Worm (Caenorhabditis elegans) whole organism, late embryonic: ENCODE results near the gene Y53C12A.11.

Source experiments
- ama-1 ChIP-seq: fragments of 150-350 bp; optimal IDR thresholded peaks from 2 replicates; lab custom pipeline; 2014
- ceh-14 ChIP-seq: sonication (generic microtip); optimal IDR thresholded peaks from 2 replicates; lab custom pipeline; 2016; ENCODE audit warnings: missing genotype, missing genetic modification characterization, missing compliant biosample characterization
- ceh-24 ChIP-seq: sonication (generic microtip); optimal IDR thresholded peaks from 2 replicates; lab custom pipeline; 2016; ENCODE audit warnings: mild to moderate bottlenecking, missing genetic modification characterization, missing compliant biosample characterization
- fkh-6 ChIP-seq: sonication (generic microtip); optimal IDR thresholded peaks from 2 replicates; lab custom pipeline; 2016; ENCODE audit warnings: missing genetic modification characterization, missing compliant biosample characterization
- nfya-1 ChIP-seq: sonication (generic microtip); optimal IDR thresholded peaks from 2 replicates; lab custom pipeline; 2017; ENCODE audit warnings: missing genetic modification characterization, mild to moderate bottlenecking, missing compliant biosample characterization, antibody characterized with exemption, moderate library complexity
- npax-4 ChIP-seq: sonication (generic microtip); optimal IDR thresholded peaks from 2 replicates; lab custom pipeline; 2016; ENCODE audit warnings: missing genetic modification characterization, missing compliant biosample characterization
- pax-1 ChIP-seq: fragments of 150-350 bp; optimal IDR thresholded peaks from 2 replicates; lab custom pipeline; 2014; ENCODE audit warnings: missing biosample characterization, missing genetic modification characterization
- ref-2 ChIP-seq: sonication (generic microtip); optimal IDR thresholded peaks from 2 replicates; lab custom pipeline; 2016; ENCODE audit warnings: missing genetic modification characterization, missing compliant biosample characterization
- sox-2 ChIP-seq: fragments of 200-800 bp; sonication (Bioruptor generic); IDR thresholded peaks from 2 replicates; pipeline ENCODE4 v1.3.6; 2022; ENCODE audit warnings: missing genetic modification reagents, missing genetic modification characterization, missing compliant biosample characterization
- syd-9 ChIP-seq: sonication (generic microtip); optimal IDR thresholded peaks from 2 replicates; lab custom pipeline; 2016; ENCODE audit warnings: mild to moderate bottlenecking, missing genetic modification characterization, moderate library complexity, missing compliant biosample characterization
- unc-3 ChIP-seq, 2 experiments: fragments of 200-800 bp in 1 of 2; sonication (Bioruptor generic) in 1 of 2; sonication (generic microtip) in 1 of 2; conservative IDR thresholded peaks in 1 of 2; optimal IDR thresholded peaks in 1 of 2; 2 replicates each; pipeline versions ENCODE4 v1.3.6 to Lab custom; 2016 to 2022; ENCODE audit warnings: missing compliant biosample characterization in 2 of 2, missing genetic modification characterization in 2 of 2, missing genetic modification reagents in 1 of 2
- zip-5 ChIP-seq: sonication (generic microtip); optimal IDR thresholded peaks from 2 replicates; lab custom pipeline; 2016; ENCODE audit warnings: missing genetic modification characterization, missing compliant biosample characterization

DNA sequence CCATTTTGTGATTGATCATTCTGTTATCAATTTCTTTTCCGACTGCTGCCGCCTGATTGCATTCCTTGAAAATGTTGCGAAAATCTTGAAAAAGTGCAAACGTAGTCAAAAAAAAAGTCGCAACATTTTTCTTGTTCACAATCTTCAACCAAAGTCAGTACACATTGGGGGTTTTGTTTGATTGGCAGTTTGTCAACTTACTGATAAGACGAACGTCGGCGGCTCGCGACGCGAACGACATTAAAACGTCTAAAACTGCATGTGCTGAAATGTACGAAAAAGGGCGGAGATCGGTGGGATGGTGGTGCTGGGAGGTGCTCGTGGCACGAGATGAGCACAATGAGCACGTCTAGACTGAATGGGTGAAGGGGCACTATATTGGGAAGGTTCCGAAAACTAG is 20.3 kb upstream of the Y53C12A.11 start:
- TF ChIP-seq zip-5 (tag; lab: Kevin White, UChicago) (no peak), ref-2 (tag; lab: Kevin White, UChicago) (no peak), unc-3 (GFP tag; conservative IDR thresholded peaks at IDR 0.05; lab: Robert Waterston, UW) (no peak), unc-3 (tag; optimal IDR thresholded peaks at IDR 0.05; lab: Kevin White, UChicago) (no peak), ceh-14 (tag; lab: Kevin White, UChicago) (no peak), fkh-6 (tag; lab: Kevin White, UChicago) (no peak), nfya-1 (tag; lab: Kevin White, UChicago) (no peak), pax-1 (tag; lab: Kevin White, UChicago) (no peak), npax-4 (tag; lab: Kevin White, UChicago) (no peak), ama-1 (lab: Kevin White, UChicago) (no peak), syd-9 (no peak), ceh-24 (tag; lab: Kevin White, UChicago) (no peak), sox-2 (no peak)
